Fruit fly (Drosophila melanogaster): Measurements from ENCODE around the gene Sodh1.

DNA sequence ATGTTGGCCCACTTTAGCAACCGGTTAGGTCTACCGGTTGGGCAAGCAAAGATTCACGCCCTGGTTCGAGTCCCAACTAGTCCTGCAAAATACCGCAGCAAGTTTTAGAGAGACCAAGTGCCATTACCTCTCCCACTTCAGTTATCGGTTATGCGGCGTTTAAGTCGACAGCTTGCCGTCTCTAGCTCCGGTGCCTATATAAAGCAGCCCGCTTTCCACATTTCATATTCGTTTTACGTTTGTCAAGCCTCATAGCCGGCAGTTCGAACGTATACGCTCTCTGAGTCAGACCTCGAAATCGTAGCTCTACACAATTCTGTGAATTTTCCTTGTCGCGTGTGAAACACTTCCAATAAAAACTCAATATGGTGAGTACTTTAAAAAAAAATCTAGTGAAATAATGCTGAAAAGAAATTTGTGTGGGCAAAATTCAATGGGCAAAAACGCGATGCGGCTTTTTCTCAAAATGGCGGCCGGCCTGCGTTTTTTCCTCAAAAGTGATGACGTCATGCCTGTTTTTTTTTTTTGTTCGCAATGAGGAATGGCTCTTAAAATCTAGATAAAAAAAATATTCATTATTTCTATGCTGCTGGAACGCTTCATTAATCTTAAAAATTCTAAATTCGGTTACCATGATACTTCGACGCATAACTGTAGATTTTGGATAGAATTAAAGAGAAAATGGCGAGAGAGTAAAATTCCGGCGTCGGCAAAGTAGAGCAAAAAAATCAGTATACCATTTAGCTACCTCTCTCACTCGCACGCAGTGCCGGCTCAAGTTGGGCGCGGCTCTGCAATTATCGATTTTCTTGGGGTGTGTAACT, 34.5 kb downstream of the Sodh1 start, which contains the start of gene alphaTub84B:
- peak; percentile 76 for TF ChIP-seq Sp1 (GFP tag; optimal IDR thresholded peaks at IDR 0.05)
- no peak for TF ChIP-seq Dfd (GFP tag; optimal IDR thresholded peaks at IDR 0.05)
- no peak for TF ChIP-seq Hr78 (GFP tag; optimal IDR thresholded peaks at IDR 0.05)
- TF ChIP-seq pan (optimal IDR thresholded peaks at IDR 0.05): no peak
- TF ChIP-seq psq (GFP tag; optimal IDR thresholded peaks at IDR 0.05): peak; percentile 48
- no peak for TF ChIP-seq usp (GFP tag; optimal IDR thresholded peaks at IDR 0.05)
- peak; percentile 42 for TF ChIP-seq woc (GFP tag; optimal IDR thresholded peaks at IDR 0.05)
- peak; percentile 87 for TF ChIP-seq Dif (GFP tag; optimal IDR thresholded peaks at IDR 0.05; ENCODE audit: partially characterized antibody)
- peak; percentile 29 for TF ChIP-seq ey (GFP tag; optimal IDR thresholded peaks at IDR 0.05)
- TF ChIP-seq Vsx2 (GFP tag; optimal IDR thresholded peaks at IDR 0.05; ENCODE audit: partially characterized antibody): no peak
- TF ChIP-seq foxo (GFP tag; optimal IDR thresholded peaks at IDR 0.05): peak in 1 of 2 experiments; percentile 71
- TF ChIP-seq Abd-B (GFP tag; optimal IDR thresholded peaks at IDR 0.05): no peak
